Fruit fly (Drosophila melanogaster) whole organism, embryonic: ENCODE measurements around the gene Orct2.

Experiments used
- Blimp-1 ChIP-seq: fragments of 200-800 bp; sonication (Bioruptor generic); optimal IDR thresholded peaks from 3 replicates; lab custom pipeline; 2018; ENCODE audit warnings: missing biosample characterization, missing genetic modification characterization, mild to moderate bottlenecking, moderate library complexity, missing genetic modification reagents
- CG34224 ChIP-seq: fragments of 200-800 bp; sonication (Bioruptor generic); IDR thresholded peaks from 3 replicates; pipeline ENCODE4 v1.3.6; 2022; ENCODE audit warnings: missing biosample characterization, missing genetic modification characterization; ENCODE audit not compliant: partially characterized antibody
- CG8478 ChIP-seq: fragments of >200 bp; optimal IDR thresholded peaks from 2 replicates; lab custom pipeline; 2018
- Lpt ChIP-seq: fragments of >200 bp; optimal IDR thresholded peaks from 2 replicates; lab custom pipeline; 2018; ENCODE audit warnings: missing biosample characterization, missing genetic modification characterization
- Ptx1 ChIP-seq: fragments of 200-800 bp; sonication (Bioruptor generic); IDR thresholded peaks from 2 replicates; pipeline ENCODE4 v1.3.6; 2022; ENCODE audit warnings: missing biosample characterization, missing genetic modification characterization
- Tbp ChIP-seq: fragments of >200 bp; optimal IDR thresholded peaks from 2 replicates; lab custom pipeline; 2018; ENCODE audit warnings: missing biosample characterization, missing genetic modification characterization
- br ChIP-seq: fragments of >200 bp; optimal IDR thresholded peaks from 2 replicates; lab custom pipeline; 2017
- cwo ChIP-seq: fragments of 200-800 bp; sonication (Bioruptor generic); optimal IDR thresholded peaks from 3 replicates; lab custom pipeline; 2017; ENCODE audit warnings: missing biosample characterization, missing genetic modification characterization, mild to moderate bottlenecking, moderate library complexity, missing genetic modification reagents
- fd3F ChIP-seq: fragments of 200-800 bp; sonication (Bioruptor generic); optimal IDR thresholded peaks from 2 replicates; lab custom pipeline; 2018; ENCODE audit warnings: missing biosample characterization, mild to moderate bottlenecking, missing genetic modification characterization, moderate library complexity
- pho ChIP-seq: fragments of 200-800 bp; sonication (Bioruptor generic); optimal IDR thresholded peaks from 2 replicates; lab custom pipeline; 2016; ENCODE audit warnings: missing biosample characterization, missing genetic modification characterization
- sqz ChIP-seq: fragments of 200-800 bp; sonication (Bioruptor generic); optimal IDR thresholded peaks from 3 replicates; lab custom pipeline; 2018; ENCODE audit warnings: missing biosample characterization, mild to moderate bottlenecking, missing genetic modification characterization

DNA sequence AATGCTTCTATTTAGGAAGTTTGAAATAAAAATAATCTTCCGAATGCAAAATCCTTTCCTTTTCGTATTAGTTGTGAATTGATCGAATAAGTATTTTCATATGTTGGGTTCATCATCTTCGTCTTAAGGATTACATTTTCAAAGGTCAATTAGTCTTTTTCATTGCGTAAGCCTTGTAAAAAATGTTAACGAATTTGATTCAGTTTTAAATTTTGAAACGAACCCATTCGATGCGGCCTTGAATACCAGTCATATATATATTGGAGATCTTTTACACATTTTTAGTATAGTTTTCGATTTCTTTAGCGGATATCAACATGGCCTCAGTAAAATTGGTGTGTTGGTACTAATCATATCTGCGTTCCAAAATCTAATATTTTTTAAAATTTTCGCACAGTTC, 44.2 kb upstream of the Orct2 start, which contains the start of gene Acp95EF:
- TF ChIP-seq sqz (no peak), cwo (no peak), Ptx1 (no peak), br (lab: Kevin White, UChicago) (no peak), Lpt (GFP tag; lab: Kevin White, UChicago) (no peak), fd3F (GFP tag; lab: Kevin White, UChicago) (no peak), pho (GFP tag; lab: Kevin White, UChicago) (no peak), CG34224 (GFP tag; lab: Robert Waterston, UW) (no peak), Tbp (no peak), CG8478 (lab: Kevin White, UChicago) (no peak), Blimp-1 (GFP tag; lab: Kevin White, UChicago) (no peak)
